Worm (Caenorhabditis elegans): ENCODE data around the gene tpa-1.
"Not testable (repeated sequence)": the region's sequence is repeated elsewhere in the genome, so short reads cannot be mapped to it uniquely, and the experiment has no call there.

DNA sequence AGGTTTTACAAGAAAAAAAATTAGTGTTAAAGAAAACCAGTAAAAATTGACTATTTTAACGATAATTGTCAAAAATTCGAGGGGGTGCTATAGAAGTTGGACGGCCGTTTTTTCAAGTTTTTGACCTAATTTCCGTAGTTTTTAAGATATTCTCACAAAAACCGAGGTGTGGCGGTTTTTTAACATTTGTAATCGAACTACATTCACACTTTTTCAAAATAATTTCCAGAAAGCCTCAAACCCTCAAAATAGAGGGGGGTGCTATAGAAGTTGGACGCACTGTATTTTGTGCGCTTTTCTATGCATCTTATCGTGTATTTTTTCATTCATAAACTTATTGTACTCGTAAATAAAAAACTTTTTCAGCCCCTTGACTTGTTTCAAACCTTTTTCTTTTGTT, 19.6 kb downstream of the tpa-1 start, which contains the start of gene F29C4.4:
- TF ChIP-seq W03F9.2, him-1 (tag; optimal IDR thresholded peaks at IDR 0.05): not testable (repeated sequence)

Data from whole organism, L4/young adult.